Worm (Caenorhabditis elegans) whole organism, L4 larva: ENCODE results near the gene C34B4.4.

ENCODE experiments used
- R02D3.7 ChIP-seq: fragments of 150-350 bp; sonication (generic microtip); optimal IDR thresholded peaks from 3 replicates; lab custom pipeline; 2014; ENCODE audit warnings: missing biosample characterization, missing genetic modification characterization
- T26A8.4 ChIP-seq: fragments of 200-800 bp; sonication (Bioruptor generic); IDR thresholded peaks from 2 replicates; pipeline ENCODE4 v1.3.6; 2022; ENCODE audit warnings: missing genetic modification characterization, missing compliant biosample characterization
- aha-1 ChIP-seq: fragments of 150-350 bp; peaks from one replicate; lab custom pipeline; 2014; ENCODE audit warnings: missing biosample characterization, missing genetic modification characterization
- ama-1 ChIP-seq: fragments of 150-350 bp; optimal IDR thresholded peaks from 2 replicates; lab custom pipeline; 2014; ENCODE audit warnings: inconsistent platforms, mixed read lengths
- fkh-10 ChIP-seq: fragments of 150-350 bp; optimal IDR thresholded peaks from 2 replicates; lab custom pipeline; 2014; ENCODE audit warnings: missing biosample characterization, missing genetic modification reagents, missing genetic modification characterization
- lin-29 ChIP-seq: fragments of 200-800 bp; sonication (Bioruptor generic); IDR thresholded peaks from 2 replicates; pipeline ENCODE4 v1.3.6; 2022; ENCODE audit warnings: missing genetic modification reagents, missing genetic modification characterization, missing compliant biosample characterization
- lin-39 ChIP-seq: fragments of 150-350 bp; optimal IDR thresholded peaks from 2 replicates; lab custom pipeline; 2014; ENCODE audit warnings: missing biosample characterization, missing genetic modification reagents, missing genetic modification characterization
- pha-4 ChIP-seq, 2 experiments: fragments of 150-350 bp in 1 of 2; fragments of 200-800 bp in 1 of 2; sonication (Bioruptor generic) in 1 of 2; IDR thresholded peaks in 1 of 2; optimal IDR thresholded peaks in 1 of 2; 2 replicates each; pipeline versions ENCODE4 v1.3.6 to Lab custom; 2014 to 2022; ENCODE audit warnings: missing genetic modification characterization in 2 of 2, missing genetic modification reagents in 2 of 2, missing biosample characterization in 1 of 2, missing compliant biosample characterization in 1 of 2
- snpc-4 ChIP-seq: fragments of 150-350 bp; optimal IDR thresholded peaks from 2 replicates; lab custom pipeline; 2014; ENCODE audit warnings: missing biosample characterization, missing genetic modification characterization
- ztf-11 ChIP-seq: fragments of 150-350 bp; optimal IDR thresholded peaks from 2 replicates; lab custom pipeline; 2014; ENCODE audit warnings: missing biosample characterization, missing genetic modification characterization

DNA sequence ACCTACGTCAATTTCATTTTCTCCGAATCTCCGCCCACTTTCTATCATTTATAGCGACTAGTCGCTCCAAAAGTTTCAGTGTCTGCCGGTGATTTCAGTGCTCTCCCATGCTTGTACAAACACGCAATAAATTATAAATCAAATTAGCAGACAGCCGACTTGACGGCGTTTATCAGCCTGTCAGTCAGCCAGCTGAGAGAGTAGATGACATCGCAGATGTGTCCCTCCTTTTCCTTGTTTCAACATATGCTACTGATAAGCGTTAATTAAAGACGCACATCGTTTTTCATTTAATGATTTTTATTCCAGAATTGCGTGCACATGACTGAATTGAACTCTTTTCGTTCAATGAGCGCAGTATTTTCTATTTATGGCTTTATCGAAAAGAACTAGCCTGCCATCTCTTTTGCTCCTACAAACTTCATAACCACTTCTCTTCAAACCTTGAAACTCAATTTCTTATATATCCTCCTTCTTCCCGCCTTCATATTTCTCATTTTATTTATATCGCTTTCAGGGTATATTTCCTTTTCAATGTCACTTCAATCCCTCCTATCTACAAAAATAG, 46.9 kb upstream of the C34B4.4 start, which contains the start of gene lap-2:
- no peak for TF ChIP-seq snpc-4 (tag; lab: Kevin White, UChicago)
- TF ChIP-seq lin-29 = no peak
- no peak for TF ChIP-seq ama-1 (lab: Kevin White, UChicago)
- TF ChIP-seq fkh-10 (GFP tag; lab: Kevin White, UChicago) = no peak
- no peak for TF ChIP-seq T26A8.4
- no peak for TF ChIP-seq R02D3.7 (tag; lab: Kevin White, UChicago)
- TF ChIP-seq pha-4 (GFP tag; IDR thresholded peaks at IDR 0.05; lab: Robert Waterston, UW) = no peak; the same call in 1 of the 2 replicates
- no peak for TF ChIP-seq pha-4 (tag; optimal IDR thresholded peaks at IDR 0.05; lab: Kevin White, UChicago)
- no peak for TF ChIP-seq lin-39 (tag; lab: Kevin White, UChicago)
- no peak for TF ChIP-seq ztf-11 (tag; lab: Kevin White, UChicago)
- peak; percentile 25 for TF ChIP-seq aha-1
